Fruit fly (Drosophila melanogaster): ENCODE measurements around the gene mbc.

DNA sequence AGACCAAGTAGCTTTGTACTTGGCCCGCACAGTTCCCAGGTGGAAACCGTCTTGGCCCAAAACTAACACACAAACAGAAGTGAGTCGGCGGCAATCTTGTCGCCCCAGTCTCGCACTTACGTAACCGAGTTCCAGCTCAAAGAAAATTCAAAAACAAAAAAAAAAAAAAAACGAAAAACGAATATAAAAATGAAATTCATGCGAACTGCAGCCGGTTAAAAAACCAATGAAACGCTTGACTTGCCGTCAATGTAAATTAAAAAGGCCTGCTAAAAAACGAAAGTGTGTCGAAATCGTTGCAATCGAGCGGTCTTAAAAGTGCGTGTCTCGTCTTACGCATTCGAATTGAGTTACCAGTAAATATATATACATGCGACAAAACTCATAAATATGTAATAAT lies 42.1 kb downstream of the mbc start:
- TF ChIP-seq CG8478 (optimal IDR thresholded peaks at IDR 0.05) (no peak), CTCF (optimal IDR thresholded peaks at IDR 0.05) (no peak)

Data from S2 (cell line).